Worm (Caenorhabditis elegans): ENCODE measurements around the gene B0464.6.

B0464.6 gene

DNA sequence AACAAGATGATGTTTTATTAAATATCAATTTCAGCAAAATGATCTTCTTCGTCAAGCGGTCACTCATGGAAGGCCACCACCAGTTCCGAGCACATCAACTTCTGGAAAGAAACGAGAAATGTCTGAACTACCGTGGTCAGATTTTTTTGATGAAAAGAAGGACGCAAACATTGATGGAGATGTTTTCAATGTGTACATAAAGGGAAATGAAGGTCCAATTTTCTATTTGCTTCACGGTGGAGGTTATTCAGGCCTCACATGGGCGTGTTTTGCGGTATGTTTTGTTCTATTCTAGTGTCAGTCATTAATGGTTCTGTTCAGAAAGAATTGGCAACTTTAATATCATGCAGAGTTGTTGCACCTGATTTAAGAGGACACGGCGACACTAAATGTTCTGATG lies at the start of gene B0464.6:
Gene B0464.6 (minus strand): TSS at position 101 of the 400 bp plus-strand sequence.
- TF ChIP-seq tbx-2 (tag; optimal IDR thresholded peaks at IDR 0.05) (no peak), fos-1 (tag; optimal IDR thresholded peaks at IDR 0.05) (no peak), mdl-1 (tag; optimal IDR thresholded peaks at IDR 0.05) (no peak), fkh-2 (tag; optimal IDR thresholded peaks at IDR 0.05) (no peak)

- TF ChIP-seq nhr-25 (tag; optimal IDR thresholded peaks at IDR 0.05) = no peak
- TF ChIP-seq nhr-23 (tag; optimal IDR thresholded peaks at IDR 0.05) = peak; percentile 17
Measured at ce11 chrIII:9513569-9513968, 47.8 kb upstream of the B0464.6 start, which contains the start of gene F55H2.8. F55H2.8 (plus strand) TSS chrIII:9513869.

ce11 chrIII:9513006-9513405 lies 47.2 kb upstream of the B0464.6 start:
- TF ChIP-seq elt-1 (tag; optimal IDR thresholded peaks at IDR 0.05) (no peak), ceh-28 (tag; optimal IDR thresholded peaks at IDR 0.05) (no peak), sea-2 (GFP tag; optimal IDR thresholded peaks at IDR 0.05) (no peak), nhr-12 (tag; optimal IDR thresholded peaks at IDR 0.05) (no peak), nhr-28 (tag; optimal IDR thresholded peaks at IDR 0.05) (no peak), zag-1 (tag; optimal IDR thresholded peaks at IDR 0.05) (no peak), nhr-25 (tag; optimal IDR thresholded peaks at IDR 0.05) (no peak), jun-1 (tag; optimal IDR thresholded peaks at IDR 0.05) (no peak), egl-5 (tag; optimal IDR thresholded peaks at IDR 0.05) (no peak), tbx-2 (tag; optimal IDR thresholded peaks at IDR 0.05) (no peak), eor-1 (tag; optimal IDR thresholded peaks at IDR 0.05) (no peak), elt-3 (tag; optimal IDR thresholded peaks at IDR 0.05) (no peak), pha-4 (tag; optimal IDR thresholded peaks at IDR 0.05) (no peak), mdl-1 (tag; optimal IDR thresholded peaks at IDR 0.05) (no peak), skn-1 (tag; optimal IDR thresholded peaks at IDR 0.05) (no peak)

DNA sequence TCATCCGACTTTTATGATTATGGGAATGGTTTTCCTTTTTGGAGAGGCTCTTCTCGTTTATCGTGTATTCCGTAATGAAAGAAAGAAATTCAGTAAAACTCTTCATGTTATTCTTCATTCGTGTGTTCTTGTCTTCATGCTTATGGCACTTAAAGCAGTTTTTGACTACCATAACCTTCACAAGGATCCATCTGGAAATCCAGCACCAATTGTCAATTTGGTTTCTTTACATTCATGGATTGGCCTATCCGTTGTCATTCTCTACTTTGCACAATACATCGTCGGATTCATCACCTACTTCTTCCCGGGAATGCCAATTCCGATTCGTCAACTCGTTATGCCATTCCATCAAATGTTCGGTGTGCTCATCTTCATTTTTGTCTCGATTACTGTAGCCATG lies 45.9 kb upstream of the B0464.6 start:
- TF ChIP-seq mdl-1 (tag; optimal IDR thresholded peaks at IDR 0.05) (no peak), ceh-82 (tag; optimal IDR thresholded peaks at IDR 0.05) (no peak), nhr-76 (tag; optimal IDR thresholded peaks at IDR 0.05) (no peak), nhr-11 (tag; optimal IDR thresholded peaks at IDR 0.05) (no peak)

DNA sequence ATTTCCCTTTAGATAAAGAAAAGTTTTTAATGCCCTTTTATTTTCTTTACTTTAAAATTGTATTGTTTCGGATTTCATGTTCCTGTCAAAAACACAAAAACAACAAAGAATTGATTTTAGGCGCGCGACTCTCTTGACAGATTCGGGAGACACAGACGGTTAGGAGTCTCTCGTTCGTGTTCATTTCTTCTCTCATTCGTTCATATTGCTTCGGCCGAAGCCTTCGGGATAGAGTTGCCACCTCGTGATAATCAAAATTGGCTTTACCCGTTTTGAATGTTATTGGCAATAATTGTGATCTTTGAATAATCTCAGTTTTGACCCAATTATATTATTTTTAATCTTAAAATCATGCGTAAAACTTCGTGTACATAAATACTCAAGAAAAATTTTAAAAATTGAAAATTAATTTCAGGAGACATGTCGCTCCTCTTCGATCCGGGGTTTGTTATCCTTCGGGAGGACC lies 45.3 kb upstream of the B0464.6 start, which contains the start of gene F55H2.5:
Gene F55H2.5 (plus strand): TSS at position 416 of the 466 bp plus-strand sequence.
- no peak for TF ChIP-seq ceh-82 (tag; optimal IDR thresholded peaks at IDR 0.05)
- no peak for TF ChIP-seq elt-2 (tag; optimal IDR thresholded peaks at IDR 0.05)
- TF ChIP-seq fkh-2 (tag; optimal IDR thresholded peaks at IDR 0.05) = no peak
- no peak for TF ChIP-seq ZK546.5 (tag; optimal IDR thresholded peaks at IDR 0.05)
- no peak for TF ChIP-seq aly-2 (tag; optimal IDR thresholded peaks at IDR 0.05)
- TF ChIP-seq nhr-67 (tag; optimal IDR thresholded peaks at IDR 0.05) = no peak
- no peak for TF ChIP-seq nhr-76 (tag; optimal IDR thresholded peaks at IDR 0.05)
- TF ChIP-seq hmg-11 (tag; optimal IDR thresholded peaks at IDR 0.05) = peak; percentile 31
- no peak for TF ChIP-seq skn-1 (tag; optimal IDR thresholded peaks at IDR 0.05)
- no peak for TF ChIP-seq elt-1 (tag; optimal IDR thresholded peaks at IDR 0.05)
- no peak for TF ChIP-seq sea-2 (GFP tag; optimal IDR thresholded peaks at IDR 0.05)
- no peak for TF ChIP-seq nhr-237 (tag; optimal IDR thresholded peaks at IDR 0.05)
- no peak for TF ChIP-seq ztf-4 (tag; optimal IDR thresholded peaks at IDR 0.05)
- TF ChIP-seq nhr-28 (tag; optimal IDR thresholded peaks at IDR 0.05) = no peak
- TF ChIP-seq nhr-77 (tag; optimal IDR thresholded peaks at IDR 0.05) = no peak
- TF ChIP-seq nfya-1 (tag; optimal IDR thresholded peaks at IDR 0.05; ENCODE audit: insufficient read depth) = peak; percentile 18
- no peak for TF ChIP-seq jun-1 (tag; optimal IDR thresholded peaks at IDR 0.05)
- TF ChIP-seq nhr-23 (tag; optimal IDR thresholded peaks at IDR 0.05) = no peak
- TF ChIP-seq R02D3.7 (tag; optimal IDR thresholded peaks at IDR 0.05) = no peak
- no peak for TF ChIP-seq ceh-16 (tag; optimal IDR thresholded peaks at IDR 0.05)
- TF ChIP-seq unc-62 (GFP tag; optimal IDR thresholded peaks at IDR 0.05) = no peak
- TF ChIP-seq nhr-12 (tag; optimal IDR thresholded peaks at IDR 0.05) = no peak
- TF ChIP-seq lin-15B (tag; optimal IDR thresholded peaks at IDR 0.05) = peak; percentile 2
- TF ChIP-seq mml-1 (tag; optimal IDR thresholded peaks at IDR 0.05) = no peak
- TF ChIP-seq pha-4 (tag; optimal IDR thresholded peaks at IDR 0.05) = peak; percentile 5
- TF ChIP-seq ama-1 (optimal IDR thresholded peaks at IDR 0.05) = peak; percentile 43
- no peak for TF ChIP-seq egl-5 (tag; optimal IDR thresholded peaks at IDR 0.05)
